Worm (Caenorhabditis elegans): ENCODE results near the gene cutl-15.

DNA sequence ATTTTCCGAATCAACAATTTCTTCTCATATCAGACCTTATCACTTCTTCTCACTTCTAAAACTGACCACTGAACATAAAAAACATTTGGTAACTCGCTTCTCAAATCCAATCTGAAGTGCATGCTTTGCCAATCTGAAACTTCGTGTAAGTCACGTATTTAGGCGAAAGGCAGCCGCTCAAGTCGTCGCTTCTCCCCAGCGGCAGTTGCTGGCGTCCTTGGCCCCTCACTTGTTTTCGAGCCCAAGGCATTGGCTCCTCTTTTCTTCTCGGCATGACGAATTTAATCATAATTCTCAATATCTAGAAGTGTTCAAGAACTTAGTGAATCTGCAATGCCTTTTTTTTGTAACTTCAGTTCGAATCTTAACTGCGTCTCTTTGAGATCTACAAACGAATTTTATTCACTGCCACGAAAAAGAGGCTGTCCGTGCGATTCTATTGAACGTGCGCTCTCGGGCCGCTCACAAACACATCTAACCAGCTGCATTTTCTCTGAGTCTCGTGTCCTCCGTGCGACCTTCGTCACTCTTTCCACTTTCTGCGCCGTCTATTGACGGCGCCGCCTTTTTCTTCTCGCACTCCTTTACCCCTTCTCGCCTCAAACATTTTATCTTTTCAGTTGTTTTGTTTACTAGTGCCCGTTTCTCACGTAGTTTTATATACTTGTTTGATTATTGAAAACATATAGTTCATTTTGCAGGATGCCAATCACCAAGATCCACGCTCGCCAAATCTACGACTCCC lies 15.9 kb downstream of the cutl-15 start:
- TF ChIP-seq ama-1 (optimal IDR thresholded peaks at IDR 0.05) = no peak
- no peak for TF ChIP-seq dmd-6 (GFP tag; IDR thresholded peaks at IDR 0.05)
- no peak for TF ChIP-seq dmd-8 (GFP tag; IDR thresholded peaks at IDR 0.05)
- TF ChIP-seq lsy-2 (tag; optimal IDR thresholded peaks at IDR 0.05) = peak; percentile 0 to 28
- TF ChIP-seq lin-13 (GFP tag; optimal IDR thresholded peaks at IDR 0.05) = no peak
- TF ChIP-seq zag-1 (tag; optimal IDR thresholded peaks at IDR 0.05) = no peak

Data from whole organism, L4 larva.